Worm (Caenorhabditis elegans) whole organism, L2 larva: ENCODE results near the gene T08D10.3.

Source experiments
- C34F6.9 ChIP-seq: fragments of 150-350 bp; optimal IDR thresholded peaks from 2 replicates; lab custom pipeline; 2014; ENCODE audit warnings: missing biosample characterization, missing genetic modification characterization
- F13H6.1 ChIP-seq: sonication (generic microtip); optimal IDR thresholded peaks from 2 replicates; lab custom pipeline; 2016; ENCODE audit warnings: missing genetic modification characterization, missing compliant biosample characterization
- R02D3.7 ChIP-seq: fragments of 150-350 bp; optimal IDR thresholded peaks from 2 replicates; lab custom pipeline; 2014; ENCODE audit warnings: missing biosample characterization, missing genetic modification characterization
- Y55F3AM.14 ChIP-seq: fragments of 200-800 bp; sonication (Bioruptor generic); optimal IDR thresholded peaks from 2 replicates; lab custom pipeline; 2018; ENCODE audit warnings: mild to moderate bottlenecking, missing genetic modification characterization, missing compliant biosample characterization
- ZK546.5 ChIP-seq: sonication (generic microtip); optimal IDR thresholded peaks from 2 replicates; lab custom pipeline; 2017; ENCODE audit warnings: missing biosample characterization, missing genetic modification characterization
- alr-1 ChIP-seq: fragments of 150-350 bp; optimal IDR thresholded peaks from 2 replicates; lab custom pipeline; 2014; ENCODE audit warnings: missing biosample characterization, missing genetic modification characterization
- aly-2 ChIP-seq: fragments of 150-350 bp; optimal IDR thresholded peaks from 2 replicates; lab custom pipeline; 2014; ENCODE audit warnings: missing biosample characterization, missing genetic modification characterization
- ama-1 ChIP-seq: fragments of 150-350 bp; optimal IDR thresholded peaks from 2 replicates; lab custom pipeline; 2018; ENCODE audit warnings: inconsistent platforms
- blmp-1 ChIP-seq: sonication (generic microtip); optimal IDR thresholded peaks from 2 replicates; lab custom pipeline; 2017; ENCODE audit warnings: missing genetic modification characterization, mild to moderate bottlenecking, missing compliant biosample characterization, antibody characterized with exemption, moderate library complexity; ENCODE audit not compliant: insufficient read depth
- ceh-16 ChIP-seq: fragments of 150-350 bp; optimal IDR thresholded peaks from 2 replicates; lab custom pipeline; 2014; ENCODE audit warnings: missing biosample characterization, missing genetic modification characterization
- ceh-82 ChIP-seq: fragments of 150-350 bp; optimal IDR thresholded peaks from 2 replicates; lab custom pipeline; 2014; ENCODE audit warnings: missing biosample characterization, missing genetic modification characterization
- crh-2 ChIP-seq: sonication (generic microtip); optimal IDR thresholded peaks from 2 replicates; lab custom pipeline; 2017; ENCODE audit warnings: missing biosample characterization, missing genetic modification characterization
- dmd-4 ChIP-seq: sonication (generic microtip); optimal IDR thresholded peaks from 2 replicates; lab custom pipeline; 2017; ENCODE audit warnings: missing biosample characterization, missing genetic modification characterization
- egl-27 ChIP-seq: sonication (generic microtip); optimal IDR thresholded peaks from 3 replicates; lab custom pipeline; 2017; ENCODE audit warnings: missing biosample characterization, missing genetic modification reagents, missing genetic modification characterization
- elt-1 ChIP-seq: fragments of 150-350 bp; optimal IDR thresholded peaks from 2 replicates; lab custom pipeline; 2014; ENCODE audit warnings: missing biosample characterization, missing genetic modification characterization
- elt-3 ChIP-seq: sonication (generic microtip); optimal IDR thresholded peaks from 2 replicates; lab custom pipeline; 2017; ENCODE audit warnings: missing biosample characterization, missing genetic modification characterization
- fos-1 ChIP-seq: fragments of 150-350 bp; optimal IDR thresholded peaks from 2 replicates; lab custom pipeline; 2014; ENCODE audit warnings: missing biosample characterization, missing genetic modification characterization
- gmeb-1 ChIP-seq: fragments of 150-350 bp; optimal IDR thresholded peaks from 2 replicates; lab custom pipeline; 2014; ENCODE audit warnings: missing biosample characterization, missing genetic modification characterization
- lin-11 ChIP-seq: fragments of 150-350 bp; sonication (generic microtip); optimal IDR thresholded peaks from 2 replicates; lab custom pipeline; 2014; ENCODE audit warnings: missing biosample characterization, missing genetic modification characterization, inconsistent platforms, mixed read lengths
- lin-13 ChIP-seq: fragments of 150-350 bp; optimal IDR thresholded peaks from 2 replicates; lab custom pipeline; 2014; ENCODE audit warnings: missing biosample characterization, missing genetic modification reagents, missing genetic modification characterization
- lin-39 ChIP-seq: fragments of 150-350 bp; optimal IDR thresholded peaks from 2 replicates; lab custom pipeline; 2014; ENCODE audit warnings: missing biosample characterization, missing genetic modification reagents, missing genetic modification characterization
- lsy-2 ChIP-seq, 2 experiments: fragments of 150-350 bp in 1 of 2; sonication (generic microtip) in 1 of 2; optimal IDR thresholded peaks; 2 replicates each; lab custom pipeline; 2014 to 2017; ENCODE audit warnings: missing biosample characterization in 2 of 2, missing genetic modification characterization in 2 of 2
- mab-5 ChIP-seq: fragments of 150-350 bp; optimal IDR thresholded peaks from 2 replicates; lab custom pipeline; 2014; ENCODE audit warnings: missing biosample characterization, missing genetic modification characterization
- mbf-1 ChIP-seq: sonication (generic microtip); optimal IDR thresholded peaks from 2 replicates; lab custom pipeline; 2017; ENCODE audit warnings: missing biosample characterization, missing genetic modification characterization
- mdl-1 ChIP-seq, 2 experiments: fragments of 150-350 bp in 1 of 2; sonication (generic microtip) in 1 of 2; optimal IDR thresholded peaks; 2 replicates each; lab custom pipeline; 2017; ENCODE audit warnings: missing biosample characterization in 2 of 2, missing genetic modification characterization in 2 of 2
- nhr-10 ChIP-seq: sonication (generic microtip); optimal IDR thresholded peaks from 2 replicates; lab custom pipeline; 2017; ENCODE audit warnings: missing biosample characterization, missing genetic modification characterization
- nhr-11 ChIP-seq: fragments of 150-350 bp; optimal IDR thresholded peaks from 2 replicates; lab custom pipeline; 2014; ENCODE audit warnings: missing biosample characterization, missing genetic modification characterization
- nhr-12 ChIP-seq: fragments of 150-350 bp; optimal IDR thresholded peaks from 2 replicates; lab custom pipeline; 2014; ENCODE audit warnings: missing biosample characterization, missing genetic modification characterization
- nhr-129 ChIP-seq: fragments of 150-350 bp; optimal IDR thresholded peaks from 2 replicates; lab custom pipeline; 2014; ENCODE audit warnings: missing biosample characterization, missing genetic modification characterization
- nhr-21 ChIP-seq: fragments of 150-350 bp; optimal IDR thresholded peaks from 2 replicates; lab custom pipeline; 2014; ENCODE audit warnings: missing biosample characterization, missing genetic modification characterization
- nhr-23 ChIP-seq: fragments of 150-350 bp; optimal IDR thresholded peaks from 2 replicates; lab custom pipeline; 2014; ENCODE audit warnings: missing biosample characterization, missing genetic modification reagents, missing genetic modification characterization
- nhr-237 ChIP-seq: fragments of 150-350 bp; optimal IDR thresholded peaks from 2 replicates; lab custom pipeline; 2014; ENCODE audit warnings: missing biosample characterization, missing genetic modification characterization
- nhr-25 ChIP-seq: fragments of 150-350 bp; sonication (generic microtip); optimal IDR thresholded peaks from 3 replicates; lab custom pipeline; 2014; ENCODE audit warnings: missing biosample characterization, missing genetic modification characterization
- nhr-6 ChIP-seq: fragments of 150-350 bp; optimal IDR thresholded peaks from 2 replicates; lab custom pipeline; 2014; ENCODE audit warnings: missing biosample characterization, missing genetic modification characterization
- nhr-77 ChIP-seq: fragments of 150-350 bp; optimal IDR thresholded peaks from 2 replicates; lab custom pipeline; 2014; ENCODE audit warnings: missing biosample characterization, missing genetic modification characterization
- peb-1 ChIP-seq: fragments of 150-350 bp; optimal IDR thresholded peaks from 2 replicates; lab custom pipeline; 2014; ENCODE audit warnings: missing biosample characterization, missing genetic modification characterization
- sem-4 ChIP-seq: fragments of 150-350 bp; optimal IDR thresholded peaks from 2 replicates; lab custom pipeline; 2014; ENCODE audit warnings: missing biosample characterization, missing genetic modification reagents, missing genetic modification characterization
- skn-1 ChIP-seq: sonication (generic microtip); optimal IDR thresholded peaks from 2 replicates; lab custom pipeline; 2017; ENCODE audit warnings: missing biosample characterization, missing genetic modification characterization
- sma-3 ChIP-seq: sonication (generic microtip); optimal IDR thresholded peaks from 2 replicates; lab custom pipeline; 2016; ENCODE audit warnings: missing genetic modification reagents, missing genetic modification characterization, missing compliant biosample characterization
- sma-9 ChIP-seq, 2 experiments: fragments of 150-350 bp in 1 of 2; sonication (generic microtip) in 1 of 2; optimal IDR thresholded peaks; 2 replicates each; lab custom pipeline; 2014 to 2016; ENCODE audit warnings: missing genetic modification characterization in 2 of 2, mild to moderate bottlenecking in 1 of 2, missing biosample characterization in 1 of 2, missing compliant biosample characterization in 1 of 2, missing genetic modification reagents in 1 of 2, moderate library complexity in 1 of 2
- snpc-4 ChIP-seq: fragments of 150-350 bp; optimal IDR thresholded peaks from 2 replicates; lab custom pipeline; 2014; ENCODE audit warnings: missing biosample characterization, missing genetic modification characterization
- unc-39 ChIP-seq: fragments of 150-350 bp; optimal IDR thresholded peaks from 2 replicates; lab custom pipeline; 2014; ENCODE audit warnings: missing biosample characterization, missing genetic modification characterization
- unc-55 ChIP-seq: fragments of 150-350 bp; sonication (generic microtip); optimal IDR thresholded peaks from 3 replicates; lab custom pipeline; 2014; ENCODE audit warnings: missing biosample characterization, missing genetic modification reagents, missing genetic modification characterization
- unc-62 ChIP-seq: fragments of 150-350 bp; optimal IDR thresholded peaks from 2 replicates; lab custom pipeline; 2014; ENCODE audit warnings: missing biosample characterization, missing genetic modification reagents, missing genetic modification characterization
- zag-1 ChIP-seq: fragments of 150-350 bp; optimal IDR thresholded peaks from 2 replicates; lab custom pipeline; 2014; ENCODE audit warnings: missing biosample characterization, missing genetic modification characterization
- ztf-1 ChIP-seq: fragments of 200-800 bp; sonication (Bioruptor generic); conservative IDR thresholded peaks from 2 replicates; pipeline ENCODE4 v1.3.6; 2022; ENCODE audit warnings: missing genetic modification characterization, missing compliant biosample characterization
- ztf-11 ChIP-seq: sonication (generic microtip); optimal IDR thresholded peaks from 2 replicates; lab custom pipeline; 2017; ENCODE audit warnings: missing biosample characterization, missing genetic modification characterization
- ztf-4 ChIP-seq: fragments of 150-350 bp; optimal IDR thresholded peaks from 2 replicates; lab custom pipeline; 2014; ENCODE audit warnings: missing biosample characterization, missing genetic modification characterization

The T08D10.3 gene

ce11 chrX:11934933-11935332 lies 20.3 kb upstream of the T08D10.3 start:
- TF ChIP-seq ztf-1 (GFP tag; lab: Robert Waterston, UW) (no peak), peb-1 (tag; lab: Kevin White, UChicago) (no peak), ama-1 (lab: Kevin White, UChicago) (no peak), nhr-6 (tag; lab: Kevin White, UChicago) (no peak), dmd-4 (no peak), nhr-10 (tag; lab: Kevin White, UChicago) (no peak), R02D3.7 (tag; lab: Kevin White, UChicago) (no peak), nhr-23 (tag; lab: Kevin White, UChicago) (no peak), mbf-1 (no peak), ceh-82 (tag; lab: Kevin White, UChicago) (no peak), nhr-11 (no peak), lin-13 (GFP tag; lab: Kevin White, UChicago) (peak; percentile 53), crh-2 (tag; lab: Kevin White, UChicago) (peak; percentile 26), elt-1 (tag; lab: Kevin White, UChicago) (no peak), F13H6.1 (tag; lab: Kevin White, UChicago) (peak; percentile 30), nhr-129 (peak; percentile 58), nhr-77 (no peak), sem-4 (tag; lab: Kevin White, UChicago) (no peak), egl-27 (tag; lab: Kevin White, UChicago) (peak; percentile 20), mab-5 (tag; lab: Kevin White, UChicago) (no peak), lin-11 (tag; lab: Kevin White, UChicago) (peak; percentile 43), nhr-12 (tag; lab: Kevin White, UChicago) (no peak), lin-39 (tag; lab: Kevin White, UChicago) (no peak), alr-1 (tag; lab: Kevin White, UChicago) (no peak), aly-2 (tag; lab: Kevin White, UChicago) (no peak), ztf-11 (tag; lab: Kevin White, UChicago) (no peak), nhr-25 (tag; lab: Kevin White, UChicago) (no peak), nhr-21 (tag; lab: Kevin White, UChicago) (peak; percentile 36), sma-3 (GFP tag; lab: Kevin White, UChicago) (peak; percentile 36), mdl-1 (tag; optimal IDR thresholded peaks at IDR 0.05; lab: Kevin White, UChicago) (peak in 1 of 2 experiments; percentile 4), gmeb-1 (tag; lab: Kevin White, UChicago) (no peak), unc-55 (GFP tag; lab: Kevin White, UChicago) (peak; percentile 48), fos-1 (tag; lab: Kevin White, UChicago) (peak; percentile 21), C34F6.9 (tag; lab: Kevin White, UChicago) (peak; percentile 7), nhr-237 (tag; lab: Kevin White, UChicago) (no peak), snpc-4 (tag; lab: Kevin White, UChicago) (no peak), blmp-1 (tag; lab: Kevin White, UChicago) (no peak), ztf-4 (no peak), ceh-16 (tag; lab: Kevin White, UChicago) (no peak), zag-1 (tag; lab: Kevin White, UChicago) (peak; percentile 27), skn-1 (tag; lab: Kevin White, UChicago) (no peak), elt-3 (tag; lab: Kevin White, UChicago) (no peak), ZK546.5 (tag; lab: Kevin White, UChicago) (no peak), sma-9 (GFP tag; optimal IDR thresholded peaks at IDR 0.05; lab: Kevin White, UChicago) (peak; percentile 60), sma-9 (tag; optimal IDR thresholded peaks at IDR 0.05; lab: Kevin White, UChicago) (no peak), lsy-2 (tag; optimal IDR thresholded peaks at IDR 0.05; lab: Kevin White, UChicago) (peak in 1 of 2 experiments; percentile 24), Y55F3AM.14 (GFP tag; lab: Kevin White, UChicago) (no peak), unc-62 (GFP tag; lab: Kevin White, UChicago) (no peak), unc-39 (no peak)
- TF ChIP-seq, all 48 proteins: peak for 15
